Fruit fly (Drosophila melanogaster): ENCODE results near the gene CG12355.
A peak's percentile ranks its signal among the peaks of the same experiment; 100 is the strongest.

- TF ChIP-seq CG9948 (tag; optimal IDR thresholded peaks at IDR 0.05): peak; percentile 45
- TF ChIP-seq rn (GFP tag; IDR thresholded peaks at IDR 0.05): 0 out of 2 replicates have a peak, but pooled peaks have one; percentile 31
- TF ChIP-seq EcR (GFP tag; optimal IDR thresholded peaks at IDR 0.05): peak; percentile 73
- no peak for TF ChIP-seq gl (tag; optimal IDR thresholded peaks at IDR 0.05)
- TF ChIP-seq Ets98B (GFP tag; IDR thresholded peaks at IDR 0.05): peak; percentile 64; the same call in 1 of the 2 replicates
These were observed 37.1 kb upstream of the CG12355 start for dm6 chr3L:15532368-15533030.
